Fruit fly (Drosophila melanogaster): ENCODE results near the gene CSN8.

CSN8 gene

DNA sequence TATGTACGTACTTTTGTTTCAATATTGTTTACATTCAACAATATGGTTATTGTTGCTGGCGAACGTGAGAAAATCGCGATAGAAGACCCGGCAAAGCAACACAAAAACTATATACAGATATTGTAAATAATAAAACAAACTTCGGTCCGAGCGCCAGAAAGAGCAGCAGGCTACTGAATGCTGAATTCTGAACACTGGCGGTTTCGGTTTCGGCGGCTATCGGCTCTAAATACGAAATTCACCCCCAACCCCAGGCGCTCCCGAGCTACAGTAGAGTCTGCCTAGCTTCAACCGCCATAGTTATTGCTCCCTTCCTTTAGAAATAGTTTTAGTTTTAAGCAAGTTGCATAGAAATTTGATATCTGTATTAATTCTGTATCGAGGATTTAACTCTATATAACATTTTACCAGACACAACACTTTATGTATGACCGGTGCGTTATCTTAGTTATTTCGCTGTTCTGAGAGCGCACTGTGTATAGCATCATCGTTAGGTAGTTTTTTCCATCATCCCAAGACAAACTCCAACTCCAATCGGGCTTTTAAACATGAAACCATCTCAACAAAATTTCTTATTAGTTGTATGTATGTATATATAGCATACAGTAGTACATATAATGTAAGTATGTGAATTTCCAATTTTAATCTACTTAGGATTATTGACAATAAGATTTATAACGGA, 2.2 kb upstream of the CSN8 start, which contains the start of gene CG7627 (continued):
- TF ChIP-seq maf-S (GFP tag; optimal IDR thresholded peaks at IDR 0.05) (peak; percentile 43), CG1602 (GFP tag; optimal IDR thresholded peaks at IDR 0.05) (peak; percentile 23), CG2116 (GFP tag; optimal IDR thresholded peaks at IDR 0.05) (peak; percentile 17), CG13424 (tag; optimal IDR thresholded peaks at IDR 0.05) (peak; percentile 78), Ets97D (GFP tag; optimal IDR thresholded peaks at IDR 0.05) (peak; percentile 42), ERR (GFP tag; optimal IDR thresholded peaks at IDR 0.05) (peak; percentile 63), Jarid2 (GFP tag; optimal IDR thresholded peaks at IDR 0.05) (peak; percentile 65), CG33557 (GFP tag; optimal IDR thresholded peaks at IDR 0.05) (peak; percentile 43), ftz-f1 (GFP tag; optimal IDR thresholded peaks at IDR 0.05) (no peak), fd64A (GFP tag; optimal IDR thresholded peaks at IDR 0.05) (no peak), vfl (GFP tag; optimal IDR thresholded peaks at IDR 0.05) (peak; percentile 65), CG16779 (GFP tag; IDR thresholded peaks at IDR 0.05) (0 out of 2 replicates have a peak, but pooled peaks have one; percentile 34), sqz (GFP tag; optimal IDR thresholded peaks at IDR 0.05) (peak; percentile 53), onecut (GFP tag; IDR thresholded peaks at IDR 0.05) (peak; percentile 54), CG13296 (GFP tag; optimal IDR thresholded peaks at IDR 0.05) (peak; percentile 67), pzg (GFP tag; optimal IDR thresholded peaks at IDR 0.05) (peak; percentile 9), CG15514 (GFP tag; optimal IDR thresholded peaks at IDR 0.05) (peak; percentile 53), CG1233 (GFP tag; optimal IDR thresholded peaks at IDR 0.05) (peak; percentile 54), Hey (tag; optimal IDR thresholded peaks at IDR 0.05) (no peak), Doc2 (GFP tag; IDR thresholded peaks at IDR 0.05) (peak; percentile 21; the same call in 1 of the 2 replicates), insv (GFP tag; optimal IDR thresholded peaks at IDR 0.05) (peak in 1 of 2 experiments; percentile 82), CG17612 (GFP tag; IDR thresholded peaks at IDR 0.05) (no peak), CG1024 (GFP tag; IDR thresholded peaks at IDR 0.05) (peak; percentile 46; the same call in 1 of the 2 replicates), tup (GFP tag; optimal IDR thresholded peaks at IDR 0.05) (peak; percentile 41), CG7372 (GFP tag; IDR thresholded peaks at IDR 0.05) (peak; percentile 75), CG18476 (GFP tag; optimal IDR thresholded peaks at IDR 0.05) (peak; percentile 64), CG3847 (GFP tag; IDR thresholded peaks at IDR 0.05) (peak; percentile 74), sd (tag; optimal IDR thresholded peaks at IDR 0.05) (peak; percentile 41), CG12391 (tag; optimal IDR thresholded peaks at IDR 0.05) (peak; percentile 77), Deaf1 (tag; optimal IDR thresholded peaks at IDR 0.05) (peak; percentile 97), peb (GFP tag; IDR thresholded peaks at IDR 0.05) (peak; percentile 65), Dad (GFP tag; optimal IDR thresholded peaks at IDR 0.05) (peak; percentile 61), ken (GFP tag; IDR thresholded peaks at IDR 0.05) (0 out of 3 replicates have a peak, but pooled peaks have one; percentile 53), CG16815 (GFP tag; optimal IDR thresholded peaks at IDR 0.05) (peak; percentile 76), MESR4 (GFP tag; optimal IDR thresholded peaks at IDR 0.05) (no peak), chinmo (GFP tag; IDR thresholded peaks at IDR 0.05; ENCODE audit: partially characterized antibody) (peak; percentile 74; the same call in 2 of the 4 replicates), CG7963 (GFP tag; IDR thresholded peaks at IDR 0.05; ENCODE audit: partially characterized antibody) (no peak), grau (tag; optimal IDR thresholded peaks at IDR 0.05) (peak; percentile 98), ind (GFP tag; optimal IDR thresholded peaks at IDR 0.05) (peak; percentile 78), Hr39 (optimal IDR thresholded peaks at IDR 0.05) (no peak), trem (tag; optimal IDR thresholded peaks at IDR 0.05) (peak; percentile 25), kah (GFP tag; optimal IDR thresholded peaks at IDR 0.05) (peak; percentile 20), Chrac-16 (GFP tag; optimal IDR thresholded peaks at IDR 0.05) (peak; percentile 62), CG3995 (GFP tag; optimal IDR thresholded peaks at IDR 0.05) (peak; percentile 7), rib (GFP tag; IDR thresholded peaks at IDR 0.05) (peak; percentile 57; the same call in 1 of the 2 replicates), BEAF-32 (GFP tag; optimal IDR thresholded peaks at IDR 0.05) (no peak), sc (optimal IDR thresholded peaks at IDR 0.05) (no peak), sc (GFP tag; optimal IDR thresholded peaks at IDR 0.05) (peak; percentile 6), nau (GFP tag; optimal IDR thresholded peaks at IDR 0.05) (peak; percentile 34), pnt (GFP tag; optimal IDR thresholded peaks at IDR 0.05) (peak; percentile 59)

All from whole organism, embryonic.